Worm (Caenorhabditis elegans) whole organism, L4/young adult: ENCODE results near the gene lpr-4.

ENCODE experiments used
- W03F9.2 ChIP-seq: fragments of 150-350 bp; optimal IDR thresholded peaks from 2 replicates; lab custom pipeline; 2014; ENCODE audit warnings: missing biosample characterization, missing genetic modification characterization
- him-1 ChIP-seq: sonication (generic microtip); optimal IDR thresholded peaks from 2 replicates; lab custom pipeline; 2016; ENCODE audit warnings: missing genotype, missing genetic modification reagents, missing genetic modification characterization, missing compliant biosample characterization

DNA sequence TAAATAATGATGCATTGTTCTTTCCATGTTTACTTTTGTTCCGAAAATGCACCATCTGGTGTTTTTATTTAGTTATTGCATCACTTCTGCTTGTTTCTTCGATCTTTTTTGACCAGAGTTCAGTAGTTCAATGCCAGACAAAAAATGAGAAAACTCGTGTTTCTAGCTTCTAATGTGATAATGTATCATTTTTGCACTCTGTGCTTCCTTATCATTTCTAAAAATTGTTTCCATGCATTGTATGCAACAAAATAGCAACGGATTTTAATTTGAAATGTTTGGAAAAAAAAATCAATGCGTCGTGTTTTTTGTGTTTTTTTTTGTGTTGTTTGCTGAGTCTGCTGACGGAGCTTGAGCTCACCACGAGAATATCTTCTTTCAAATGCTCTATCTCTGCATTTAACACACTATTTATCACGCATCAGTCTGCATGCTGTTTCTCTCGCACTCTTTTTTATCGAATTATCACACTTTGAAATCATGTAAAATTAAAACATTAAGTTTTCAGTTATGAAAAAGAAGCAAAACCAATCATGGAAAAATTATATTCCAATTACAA, 15.3 kb downstream of the lpr-4 start, which contains the start of gene sulp-7:
- TF ChIP-seq him-1 (tag; lab: Kevin White, UChicago) (no peak), W03F9.2 (tag; lab: Kevin White, UChicago) (no peak)
